Worm (Caenorhabditis elegans) whole organism, L4 larva: Measurements from ENCODE around the gene F38B7.11.

Experiments
- F37D6.2 ChIP-seq: sonication (generic microtip); optimal IDR thresholded peaks from 2 replicates; lab custom pipeline; 2016; ENCODE audit warnings: mild to moderate bottlenecking, missing genetic modification characterization, missing compliant biosample characterization
- ceh-82 ChIP-seq: sonication (generic microtip); optimal IDR thresholded peaks from 2 replicates; lab custom pipeline; 2017; ENCODE audit warnings: missing biosample characterization, missing genetic modification characterization
- hlh-30 ChIP-seq: sonication (generic microtip); optimal IDR thresholded peaks from 2 replicates; lab custom pipeline; 2017; ENCODE audit warnings: antibody characterized with exemption, mild to moderate bottlenecking, missing genetic modification characterization, missing compliant biosample characterization; ENCODE audit not compliant: insufficient read depth
- nhr-76 ChIP-seq: fragments of 150-350 bp; optimal IDR thresholded peaks from 2 replicates; lab custom pipeline; 2014; ENCODE audit warnings: missing biosample characterization, missing genetic modification characterization
- skn-1 ChIP-seq: fragments of 150-350 bp; optimal IDR thresholded peaks from 2 replicates; lab custom pipeline; 2014; ENCODE audit warnings: missing biosample characterization, missing genetic modification characterization

ce11 chrV:11515145-11515544 lies 31.8 kb upstream of the F38B7.11 start:
- TF ChIP-seq nhr-76 (tag; lab: Kevin White, UChicago) (no peak), skn-1 (no peak), F37D6.2 (tag; lab: Kevin White, UChicago) (no peak), hlh-30 (tag; lab: Kevin White, UChicago) (no peak), ceh-82 (tag; lab: Kevin White, UChicago) (no peak)
